Fruit fly (Drosophila melanogaster): ENCODE data around the gene CG32081.
A peak's percentile ranks its signal among the peaks of the same experiment; 100 is the strongest.

Gene CG32081

DNA sequence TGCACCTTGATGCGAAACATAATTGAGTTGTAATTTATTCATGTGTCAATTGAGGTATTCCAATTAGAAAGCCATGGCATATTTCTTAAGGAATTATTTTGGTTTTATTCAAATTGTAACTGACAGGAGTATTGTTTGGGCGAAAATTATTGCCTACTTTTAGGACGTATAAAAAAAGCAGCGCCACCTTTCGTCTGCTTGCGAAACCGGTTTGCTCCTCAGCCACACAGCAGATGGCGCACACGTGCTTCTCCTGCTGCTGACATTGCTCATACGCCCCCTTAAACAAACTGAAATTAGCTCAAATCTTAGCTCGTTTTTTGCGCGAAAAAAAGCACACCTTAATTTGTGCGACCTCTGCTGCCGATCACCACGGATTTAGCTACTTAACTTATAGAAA is 20.5 kb downstream of the CG32081 start (continued):
- TF ChIP-seq jing (GFP tag; optimal IDR thresholded peaks at IDR 0.05): peak; percentile 45
- peak; percentile 70 for TF ChIP-seq grau (tag; optimal IDR thresholded peaks at IDR 0.05)
- TF ChIP-seq CG8944 (GFP tag; optimal IDR thresholded peaks at IDR 0.05): peak; percentile 86
- peak; percentile 52; the same call in 1 of the 3 replicates for TF ChIP-seq CG11560 (tag; IDR thresholded peaks at IDR 0.05)
- TF ChIP-seq CG5953 (GFP tag; IDR thresholded peaks at IDR 0.05): peak; percentile 79
- TF ChIP-seq CG1603 (tag; optimal IDR thresholded peaks at IDR 0.05): peak; percentile 82
- peak; percentile 19; the same call in 1 of the 2 replicates for TF ChIP-seq Adf1 (GFP tag; IDR thresholded peaks at IDR 0.05)
- TF ChIP-seq Dip3 (GFP tag; optimal IDR thresholded peaks at IDR 0.05): no peak
- no peak for TF ChIP-seq zfh2 (GFP tag; optimal IDR thresholded peaks at IDR 0.05)
- TF ChIP-seq H15 (GFP tag; IDR thresholded peaks at IDR 0.05): peak; percentile 77
- TF ChIP-seq toy (GFP tag; IDR thresholded peaks at IDR 0.05): no peak
- peak; percentile 87 for TF ChIP-seq slbo (GFP tag; IDR thresholded peaks at IDR 0.05)
- TF ChIP-seq Mes4 (GFP tag; optimal IDR thresholded peaks at IDR 0.05): peak; percentile 81
- TF ChIP-seq CG3407 (GFP tag; optimal IDR thresholded peaks at IDR 0.05): peak; percentile 52
- TF ChIP-seq odd (GFP tag; optimal IDR thresholded peaks at IDR 0.05): peak; percentile 52
- TF ChIP-seq Fer2 (tag; optimal IDR thresholded peaks at IDR 0.05): peak; percentile 36
- TF ChIP-seq NK7.1 (GFP tag; optimal IDR thresholded peaks at IDR 0.05): peak; percentile 53
- peak; percentile 30; the same call in 1 of the 2 replicates for TF ChIP-seq MBD-R2 (GFP tag; IDR thresholded peaks at IDR 0.05)
- TF ChIP-seq HLH4C (GFP tag; IDR thresholded peaks at IDR 0.05; ENCODE audit: partially characterized antibody): no peak
- TF ChIP-seq D (optimal IDR thresholded peaks at IDR 0.05): no peak
- peak; percentile 51 for TF ChIP-seq D (GFP tag; optimal IDR thresholded peaks at IDR 0.05)
- TF ChIP-seq CG9609 (GFP tag; optimal IDR thresholded peaks at IDR 0.05): peak; percentile 76
- TF ChIP-seq pb (GFP tag; optimal IDR thresholded peaks at IDR 0.05): peak; percentile 77
- no peak for TF ChIP-seq C15 (GFP tag; IDR thresholded peaks at IDR 0.05)
- TF ChIP-seq chif (GFP tag; optimal IDR thresholded peaks at IDR 0.05): peak; percentile 60 to 90
- TF ChIP-seq Chrac-16 (GFP tag; optimal IDR thresholded peaks at IDR 0.05): peak; percentile 88
- TF ChIP-seq seq (GFP tag; IDR thresholded peaks at IDR 0.05): 0 out of 2 replicates have a peak, but pooled peaks have one; percentile 52
- peak; percentile 76 for TF ChIP-seq pnt (GFP tag; optimal IDR thresholded peaks at IDR 0.05)
- no peak for TF ChIP-seq CG30020 (tag; optimal IDR thresholded peaks at IDR 0.05)
- TF ChIP-seq CG16815 (GFP tag; optimal IDR thresholded peaks at IDR 0.05): peak; percentile 49
- TF ChIP-seq Deaf1 (tag; optimal IDR thresholded peaks at IDR 0.05): peak; percentile 12
- TF ChIP-seq Atf-2 (GFP tag; optimal IDR thresholded peaks at IDR 0.05): peak; percentile 79
- peak; percentile 96 for TF ChIP-seq Ets65A (GFP tag)
- TF ChIP-seq eve (GFP tag; optimal IDR thresholded peaks at IDR 0.05): no peak
- TF ChIP-seq CG12769 (tag; optimal IDR thresholded peaks at IDR 0.05): peak; percentile 68
- peak; percentile 67 for TF ChIP-seq Atf6 (GFP tag; IDR thresholded peaks at IDR 0.05)
- TF ChIP-seq fd96Cb (tag; optimal IDR thresholded peaks at IDR 0.05): peak; percentile 55
- TF ChIP-seq CG12104 (GFP tag; optimal IDR thresholded peaks at IDR 0.05): peak; percentile 57
- TF ChIP-seq CG2712 (tag; optimal IDR thresholded peaks at IDR 0.05): peak; percentile 73
- peak; percentile 64 for TF ChIP-seq mam (GFP tag; optimal IDR thresholded peaks at IDR 0.05)
- no peak for TF ChIP-seq CG14860 (GFP tag; IDR thresholded peaks at IDR 0.05; ENCODE audit: partially characterized antibody)
- TF ChIP-seq sima (GFP tag; optimal IDR thresholded peaks at IDR 0.05): peak; percentile 24
- peak; percentile 89 for TF ChIP-seq CG10979 (tag; optimal IDR thresholded peaks at IDR 0.05)
- no peak for TF ChIP-seq Lpt (GFP tag; optimal IDR thresholded peaks at IDR 0.05)
- TF ChIP-seq HLHmδ (GFP tag; optimal IDR thresholded peaks at IDR 0.05): peak; percentile 71
- TF ChIP-seq corto (GFP tag; optimal IDR thresholded peaks at IDR 0.05): no peak
- TF ChIP-seq Drgx (GFP tag; IDR thresholded peaks at IDR 0.05): peak; percentile 40; the same call in 1 of the 2 replicates
- peak; percentile 48 for TF ChIP-seq CG15514 (GFP tag; optimal IDR thresholded peaks at IDR 0.05)
- TF ChIP-seq CG10209 (GFP tag; optimal IDR thresholded peaks at IDR 0.05): peak; percentile 57
- no peak for TF ChIP-seq prd (optimal IDR thresholded peaks at IDR 0.05)
- peak; percentile 84 for TF ChIP-seq prd (GFP tag; IDR thresholded peaks at IDR 0.05)
- peak; percentile 34 for TF ChIP-seq CG7271 (tag; optimal IDR thresholded peaks at IDR 0.05)

Measured in whole organism, embryonic.